Worm (Caenorhabditis elegans) whole organism, midembryonic: Measurements from ENCODE around the gene ZC449.1.
"Not testable (repeated sequence)": the region's sequence is repeated elsewhere in the genome, so short reads cannot be mapped to it uniquely, and the experiment has no call there.

Source experiments
- T22C8.4 ChIP-seq: fragments of 200-800 bp; sonication (Bioruptor generic); IDR thresholded peaks from 2 replicates; pipeline ENCODE4 v1.3.6; 2022; ENCODE audit warnings: missing genetic modification characterization, missing compliant biosample characterization
- cog-1 ChIP-seq: sonication (generic microtip); optimal IDR thresholded peaks from 2 replicates; lab custom pipeline; 2016; ENCODE audit warnings: missing genetic modification characterization, missing compliant biosample characterization
- flt-1 ChIP-seq: fragments of 200-800 bp; sonication (Bioruptor generic); IDR thresholded peaks from 2 replicates; pipeline ENCODE4 v1.3.6; 2022; ENCODE audit warnings: missing genetic modification characterization, missing compliant biosample characterization
- med-1 ChIP-seq: sonication (generic microtip); optimal IDR thresholded peaks from 2 replicates; lab custom pipeline; 2017; ENCODE audit warnings: missing genetic modification characterization, mild to moderate bottlenecking, missing compliant biosample characterization, antibody characterized with exemption, missing genetic modification reagents; ENCODE audit not compliant: insufficient read depth
- ref-1 ChIP-seq: fragments of 200-800 bp; sonication (Bioruptor generic); conservative IDR thresholded peaks from 2 replicates; pipeline ENCODE4 v1.3.6; 2022; ENCODE audit warnings: missing genetic modification reagents, missing genetic modification characterization, missing compliant biosample characterization
- tab-1 ChIP-seq: fragments of 200-800 bp; sonication (Bioruptor generic); IDR thresholded peaks from 2 replicates; pipeline ENCODE4 v1.3.6; 2022; ENCODE audit warnings: missing genetic modification characterization, missing compliant biosample characterization
- ztf-23 ChIP-seq: fragments of 200-800 bp; sonication (Bioruptor generic); IDR thresholded peaks from 2 replicates; pipeline ENCODE4 v1.3.6; 2022; ENCODE audit warnings: missing genetic modification reagents, missing genetic modification characterization, missing compliant biosample characterization
- ztf-29 ChIP-seq: fragments of 200-800 bp; sonication (Bioruptor generic); IDR thresholded peaks from 2 replicates; pipeline ENCODE4 v1.3.6; 2022; ENCODE audit warnings: missing genetic modification reagents, missing genetic modification characterization, missing compliant biosample characterization

ce11 chrX:5004306-5004705 is 19.9 kb upstream of the ZC449.1 start:
- TF ChIP-seq tab-1 (GFP tag; lab: Robert Waterston, UW); ztf-29; flt-1 (GFP tag; lab: Robert Waterston, UW); med-1 (GFP tag; lab: Kevin White, UChicago); ref-1 (GFP tag; lab: Robert Waterston, UW); T22C8.4 (GFP tag; lab: Robert Waterston, UW); cog-1 (tag; lab: Kevin White, UChicago): not testable (repeated sequence)
- TF ChIP-seq ztf-23 (GFP tag; lab: Robert Waterston, UW) = peak; percentile 99
